Worm (Caenorhabditis elegans) whole organism, mixed stage, embryonic: ENCODE data around the gene elt-4.

ENCODE experiments used
- blmp-1 ChIP-seq: fragments of 150-350 bp; optimal IDR thresholded peaks from 2 replicates; lab custom pipeline; 2014; ENCODE audit warnings: missing biosample characterization, missing genetic modification characterization
- elt-1 ChIP-seq: sonication (generic microtip); optimal IDR thresholded peaks from 2 replicates; lab custom pipeline; 2017; ENCODE audit warnings: missing genetic modification characterization, mild to moderate bottlenecking, missing compliant biosample characterization, antibody characterized with exemption, moderate library complexity, borderline replicate concordance; ENCODE audit not compliant: insufficient read depth
- elt-3 ChIP-seq: fragments of 150-350 bp; optimal IDR thresholded peaks from 2 replicates; lab custom pipeline; 2014; ENCODE audit warnings: missing biosample characterization, missing genetic modification characterization
- nhr-12 ChIP-seq: fragments of 150-350 bp; optimal IDR thresholded peaks from 2 replicates; lab custom pipeline; 2014; ENCODE audit warnings: missing biosample characterization, missing genetic modification characterization
- nhr-237 ChIP-seq: fragments of 150-350 bp; optimal IDR thresholded peaks from 2 replicates; lab custom pipeline; 2014; ENCODE audit warnings: missing biosample characterization, missing genetic modification characterization
- nhr-28 ChIP-seq: fragments of 150-350 bp; optimal IDR thresholded peaks from 2 replicates; lab custom pipeline; 2014; ENCODE audit warnings: missing biosample characterization, missing genetic modification characterization
- pha-4 ChIP-seq: fragments of 150-350 bp; optimal IDR thresholded peaks from 2 replicates; lab custom pipeline; 2018; ENCODE audit warnings: missing biosample characterization, missing genetic modification reagents, missing genetic modification characterization
- unc-62 ChIP-seq: fragments of 150-350 bp; optimal IDR thresholded peaks from 2 replicates; lab custom pipeline; 2014; ENCODE audit warnings: missing biosample characterization, missing genetic modification reagents, missing genetic modification characterization

ce11 chrX:10443836-10444235 is 31.5 kb upstream of the elt-4 start, which contains the start of gene C39B10.3:
- TF ChIP-seq elt-3 (no peak), unc-62 (no peak), nhr-237 (no peak), nhr-28 (no peak), elt-1 (tag; lab: Kevin White, UChicago) (no peak), pha-4 (tag; lab: Kevin White, UChicago) (no peak), blmp-1 (no peak), nhr-12 (no peak)
